Fruit fly (Drosophila melanogaster) whole organism, prepupa: ENCODE measurements around the gene CG11699.

Experiments used
- Blimp-1 ChIP-seq: fragments of 200-800 bp; sonication (Bioruptor generic); optimal IDR thresholded peaks from 3 replicates; lab custom pipeline; 2017; ENCODE audit warnings: missing biosample characterization, missing genetic modification characterization, mild to moderate bottlenecking, moderate library complexity, missing genetic modification reagents
- CG10631 ChIP-seq: fragments of 200-800 bp; sonication (Bioruptor generic); optimal IDR thresholded peaks from 2 replicates; lab custom pipeline; 2016; ENCODE audit warnings: missing biosample characterization, missing genetic modification characterization
- CG10669 ChIP-seq: fragments of 200-800 bp; sonication (Bioruptor generic); optimal IDR thresholded peaks from 3 replicates; lab custom pipeline; 2018; ENCODE audit warnings: missing biosample characterization, mild to moderate bottlenecking, missing genetic modification characterization, moderate library complexity
- CG11294 ChIP-seq: fragments of 200-800 bp; sonication (Bioruptor generic); IDR thresholded peaks from 2 replicates; pipeline ENCODE4 v1.3.6; 2022; ENCODE audit warnings: missing biosample characterization, missing genetic modification characterization
- CG11762 ChIP-seq: fragments of 200-800 bp; sonication (Bioruptor generic); optimal IDR thresholded peaks from 3 replicates; lab custom pipeline; 2016; ENCODE audit warnings: missing biosample characterization, missing genetic modification characterization; ENCODE audit not compliant: insufficient read depth
- CG15336 ChIP-seq: fragments of 200-800 bp; sonication (Bioruptor generic); IDR thresholded peaks from 2 replicates; pipeline ENCODE4 v1.3.6; 2022; ENCODE audit warnings: missing biosample characterization, missing genetic modification characterization
- CG1621 ChIP-seq: fragments of 200-800 bp; sonication (Bioruptor generic); optimal IDR thresholded peaks from 3 replicates; lab custom pipeline; 2018; ENCODE audit warnings: missing biosample characterization, mild to moderate bottlenecking, missing genetic modification characterization
- CG16779 ChIP-seq: fragments of 200-800 bp; sonication (Bioruptor generic); optimal IDR thresholded peaks from 3 replicates; lab custom pipeline; 2017; ENCODE audit warnings: missing biosample characterization, mild to moderate bottlenecking, missing genetic modification characterization
- CG31627 ChIP-seq: fragments of 200-800 bp; sonication (Bioruptor generic); optimal IDR thresholded peaks from 3 replicates; lab custom pipeline; 2016; ENCODE audit warnings: missing biosample characterization, missing genetic modification characterization
- CG32006 ChIP-seq: fragments of 200-800 bp; sonication (Bioruptor generic); optimal IDR thresholded peaks from 3 replicates; lab custom pipeline; 2017; ENCODE audit warnings: missing biosample characterization, mild to moderate bottlenecking, missing genetic modification characterization
- CG34406 ChIP-seq: fragments of 200-800 bp; sonication (Bioruptor generic); optimal IDR thresholded peaks from 3 replicates; lab custom pipeline; 2016; ENCODE audit warnings: missing biosample characterization, missing genetic modification characterization
- CG3919 ChIP-seq: fragments of 200-800 bp; sonication (Bioruptor generic); optimal IDR thresholded peaks from 3 replicates; lab custom pipeline; 2016; ENCODE audit warnings: missing biosample characterization, missing genetic modification characterization
- CG4318 ChIP-seq: fragments of 200-800 bp; sonication (Bioruptor generic); optimal IDR thresholded peaks from 3 replicates; lab custom pipeline; 2017; ENCODE audit warnings: missing biosample characterization, mild to moderate bottlenecking, missing genetic modification characterization
- CG6163 ChIP-seq: fragments of 200-800 bp; sonication (Bioruptor generic); IDR thresholded peaks from 3 replicates; pipeline ENCODE4 v1.3.6; 2022; ENCODE audit warnings: missing biosample characterization, missing genetic modification characterization
- CG6276 ChIP-seq: fragments of 200-800 bp; sonication (Bioruptor generic); optimal IDR thresholded peaks from 2 replicates; lab custom pipeline; 2017; ENCODE audit warnings: missing biosample characterization, mild to moderate bottlenecking, missing genetic modification characterization
- CG6792 ChIP-seq: fragments of 200-800 bp; sonication (Bioruptor generic); optimal IDR thresholded peaks from 3 replicates; lab custom pipeline; 2016; ENCODE audit warnings: missing biosample characterization, missing genetic modification characterization
- CG8119 ChIP-seq: fragments of 200-800 bp; sonication (Bioruptor generic); IDR thresholded peaks from 3 replicates; pipeline ENCODE4 v1.3.6; 2022; ENCODE audit warnings: missing biosample characterization, missing genetic modification characterization
- CG8319 ChIP-seq: fragments of 200-800 bp; sonication (Bioruptor generic); optimal IDR thresholded peaks from 3 replicates; lab custom pipeline; 2016; ENCODE audit warnings: missing biosample characterization, missing genetic modification characterization
- CG9139 ChIP-seq: fragments of 200-800 bp; sonication (Bioruptor generic); optimal IDR thresholded peaks from 3 replicates; lab custom pipeline; 2017; ENCODE audit warnings: missing biosample characterization, mild to moderate bottlenecking, missing genetic modification characterization
- Eip75B ChIP-seq: fragments of 200-800 bp; sonication (Bioruptor generic); optimal IDR thresholded peaks from 3 replicates; lab custom pipeline; 2016; ENCODE audit warnings: missing biosample characterization, missing genetic modification characterization
- Eip93F ChIP-seq: fragments of 200-800 bp; sonication (Bioruptor generic); optimal IDR thresholded peaks from 2 replicates; lab custom pipeline; 2016; ENCODE audit warnings: missing biosample characterization, mild to moderate bottlenecking, missing genetic modification characterization
- Ets21C ChIP-seq: fragments of 200-800 bp; sonication (Bioruptor generic); optimal IDR thresholded peaks from 3 replicates; lab custom pipeline; 2016; ENCODE audit warnings: missing biosample characterization, missing genetic modification characterization
- Ets96B ChIP-seq: fragments of 200-800 bp; optimal IDR thresholded peaks from 2 replicates; lab custom pipeline; 2019; ENCODE audit warnings: missing biosample characterization, mild to moderate bottlenecking, missing genetic modification characterization, moderate library complexity
- Gug ChIP-seq: fragments of 200-800 bp; sonication (Bioruptor generic); IDR thresholded peaks from 2 replicates; pipeline ENCODE4 v1.3.6; 2022; ENCODE audit warnings: missing biosample characterization, missing genetic modification characterization
- Hr38 ChIP-seq: sonication (Bioruptor generic); optimal IDR thresholded peaks from 2 replicates; lab custom pipeline; 2016; ENCODE audit warnings: missing biosample characterization, missing genetic modification characterization
- Hr39 ChIP-seq: fragments of 200-800 bp; sonication (Bioruptor generic); optimal IDR thresholded peaks from 2 replicates; lab custom pipeline; 2016; ENCODE audit warnings: missing biosample characterization, missing genetic modification characterization
- Hr4 ChIP-seq: fragments of 200-800 bp; sonication (Bioruptor generic); optimal IDR thresholded peaks from 3 replicates; lab custom pipeline; 2016; ENCODE audit warnings: missing biosample characterization, missing genetic modification characterization
- Lpt ChIP-seq: fragments of 200-800 bp; sonication (Bioruptor generic); optimal IDR thresholded peaks from 3 replicates; lab custom pipeline; 2016; ENCODE audit warnings: missing biosample characterization, missing genetic modification characterization
- OdsH ChIP-seq: fragments of 200-800 bp; sonication (Bioruptor generic); optimal IDR thresholded peaks from 3 replicates; lab custom pipeline; 2016; ENCODE audit warnings: missing biosample characterization, missing genetic modification characterization
- Smox ChIP-seq: fragments of 200-800 bp; sonication (Bioruptor generic); optimal IDR thresholded peaks from 3 replicates; lab custom pipeline; 2016; ENCODE audit warnings: missing biosample characterization, missing genetic modification characterization
- Sox102F ChIP-seq: fragments of 200-800 bp; sonication (Bioruptor generic); optimal IDR thresholded peaks from 2 replicates; lab custom pipeline; 2016; ENCODE audit warnings: missing biosample characterization, mild to moderate bottlenecking, missing genetic modification characterization
- Sox15 ChIP-seq: fragments of 200-800 bp; sonication (Bioruptor generic); optimal IDR thresholded peaks from 3 replicates; lab custom pipeline; 2016; ENCODE audit warnings: missing biosample characterization, missing genetic modification characterization
- acj6 ChIP-seq: fragments of 200-800 bp; sonication (Bioruptor generic); optimal IDR thresholded peaks from 3 replicates; lab custom pipeline; 2016; ENCODE audit warnings: missing biosample characterization, missing genetic modification characterization
- dsx ChIP-seq: fragments of 200-800 bp; optimal IDR thresholded peaks from 3 replicates; lab custom pipeline; 2019; ENCODE audit warnings: missing biosample characterization, mild to moderate bottlenecking, missing genetic modification characterization, moderate library complexity; ENCODE audit not compliant: poor library complexity, severe bottlenecking
- eg ChIP-seq: fragments of 200-800 bp; sonication (Bioruptor generic); IDR thresholded peaks from 3 replicates; pipeline ENCODE4 v1.3.6; 2022; ENCODE audit warnings: missing biosample characterization, missing genetic modification characterization
- esn ChIP-seq: fragments of 200-800 bp; sonication (Bioruptor generic); optimal IDR thresholded peaks from 2 replicates; lab custom pipeline; 2016; ENCODE audit warnings: missing biosample characterization, mild to moderate bottlenecking, missing genetic modification characterization, moderate library complexity
- fd85E ChIP-seq: fragments of 200-800 bp; sonication (Bioruptor generic); optimal IDR thresholded peaks from 3 replicates; lab custom pipeline; 2016; ENCODE audit warnings: missing biosample characterization, missing genetic modification characterization
- fkh ChIP-seq: fragments of 200-800 bp; sonication (Bioruptor generic); optimal IDR thresholded peaks from 3 replicates; lab custom pipeline; 2017; ENCODE audit warnings: missing biosample characterization, mild to moderate bottlenecking, missing genetic modification characterization, moderate library complexity
- lz ChIP-seq: fragments of 200-800 bp; sonication (Bioruptor generic); optimal IDR thresholded peaks from 3 replicates; lab custom pipeline; 2016; ENCODE audit warnings: missing biosample characterization, missing genetic modification characterization
- net ChIP-seq: fragments of 200-800 bp; sonication (Bioruptor generic); optimal IDR thresholded peaks from 3 replicates; lab custom pipeline; 2016; ENCODE audit warnings: missing biosample characterization, missing genetic modification characterization
- pdm3 ChIP-seq: fragments of 200-800 bp; sonication (Bioruptor generic); optimal IDR thresholded peaks from 3 replicates; lab custom pipeline; 2016; ENCODE audit warnings: missing biosample characterization, missing genetic modification characterization
- salr ChIP-seq, 2 experiments: fragments of 200-800 bp; sonication (Bioruptor generic); optimal IDR thresholded peaks; 3 replicates each; lab custom pipeline; 2016 to 2018; ENCODE audit warnings: missing biosample characterization in 2 of 2, missing genetic modification characterization in 2 of 2, mild to moderate bottlenecking in 1 of 2
- spab ChIP-seq: fragments of 200-800 bp; sonication (Bioruptor generic); optimal IDR thresholded peaks from 2 replicates; lab custom pipeline; 2017; ENCODE audit warnings: missing biosample characterization, mild to moderate bottlenecking, missing genetic modification characterization, missing genetic modification reagents
- ss ChIP-seq, 2 experiments: fragments of 200-800 bp; sonication (Bioruptor generic); optimal IDR thresholded peaks; 2 replicates in 1 of 2; 3 replicates in 1 of 2; lab custom pipeline; 2017 to 2018; ENCODE audit warnings: mild to moderate bottlenecking in 2 of 2, missing biosample characterization in 2 of 2, missing genetic modification characterization in 2 of 2, moderate library complexity in 1 of 2
- svp ChIP-seq: fragments of 200-800 bp; sonication (Bioruptor generic); peaks from one replicate; lab custom pipeline; 2016; ENCODE audit warnings: missing biosample characterization, missing genetic modification characterization
- topi ChIP-seq: fragments of 200-800 bp; sonication (Bioruptor generic); optimal IDR thresholded peaks from 3 replicates; lab custom pipeline; 2016; ENCODE audit warnings: missing biosample characterization, missing genetic modification characterization
- vri ChIP-seq: fragments of 200-800 bp; sonication (Bioruptor generic); optimal IDR thresholded peaks from 3 replicates; lab custom pipeline; 2016; ENCODE audit warnings: missing biosample characterization, mild to moderate bottlenecking, missing genetic modification characterization

The CG11699 gene

dm6 chrX:11548701-11549100 is 21.7 kb upstream of the CG11699 start (continued):
- TF ChIP-seq Eip93F (GFP tag; lab: Kevin White, UChicago) (no peak), fkh (GFP tag; lab: Kevin White, UChicago) (peak; percentile 66), Hr39 (GFP tag; lab: Kevin White, UChicago) (no peak), Gug (peak; percentile 34; the same call in 1 of the 2 replicates), Smox (GFP tag; lab: Kevin White, UChicago) (no peak), CG8119 (peak; percentile 73; the same call in 2 of the 3 replicates), CG6792 (GFP tag; lab: Kevin White, UChicago) (no peak), pdm3 (GFP tag; lab: Kevin White, UChicago) (peak; percentile 54), esn (GFP tag; lab: Kevin White, UChicago) (no peak), CG6276 (GFP tag; lab: Kevin White, UChicago) (peak; percentile 74), Lpt (peak; percentile 50), CG11294 (GFP tag; lab: Robert Waterston, UW) (no peak; the same call in 1 of the 2 replicates), CG16779 (tag; lab: Kevin White, UChicago) (peak; percentile 37), Eip75B (GFP tag; lab: Kevin White, UChicago) (peak; percentile 49), dsx (GFP tag; lab: Kevin White, UChicago) (no peak), topi (GFP tag; lab: Kevin White, UChicago) (peak; percentile 30), salr (GFP tag; optimal IDR thresholded peaks at IDR 0.05; lab: Kevin White, UChicago) (peak in 1 of 2 experiments; percentile 55)

DNA sequence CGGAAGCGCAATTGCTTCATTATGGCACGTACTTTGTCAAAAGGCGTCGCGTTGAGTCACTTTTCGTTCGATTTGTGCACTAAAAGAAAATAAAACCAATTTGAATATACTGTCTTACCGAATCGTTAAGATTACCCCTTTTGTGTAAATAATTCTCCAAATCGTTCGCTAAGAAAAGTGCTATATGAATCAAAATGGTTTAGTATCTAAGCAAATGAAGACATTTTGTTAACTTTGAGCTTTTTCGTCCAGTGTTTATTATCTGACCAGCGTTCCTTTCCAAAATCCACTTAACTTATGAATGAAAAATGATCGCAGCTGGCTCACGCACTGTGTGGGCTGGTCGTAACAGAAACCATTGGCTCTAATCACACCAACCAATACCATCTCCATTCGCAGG is 20.3 kb upstream of the CG11699 start:
- TF ChIP-seq fkh (GFP tag; lab: Kevin White, UChicago), result no peak
- peak; percentile 66 for TF ChIP-seq Hr39 (GFP tag; lab: Kevin White, UChicago)
- TF ChIP-seq fd85E (GFP tag; lab: Kevin White, UChicago), result no peak
- peak; percentile 23 for TF ChIP-seq Eip75B (GFP tag; lab: Kevin White, UChicago)
- no peak for TF ChIP-seq CG6163 (GFP tag; lab: Robert Waterston, UW)
- TF ChIP-seq eg (GFP tag; lab: Robert Waterston, UW), result no peak
- peak; percentile 33 for TF ChIP-seq OdsH (GFP tag; lab: Kevin White, UChicago)
- no peak for TF ChIP-seq CG9139 (GFP tag; lab: Kevin White, UChicago)
- no peak for TF ChIP-seq Eip93F (GFP tag; lab: Kevin White, UChicago)
- TF ChIP-seq CG1621, result no peak
- TF ChIP-seq Blimp-1 (GFP tag; lab: Kevin White, UChicago), result no peak
- peak; percentile 38 for TF ChIP-seq Sox102F (GFP tag; lab: Kevin White, UChicago)
- TF ChIP-seq Ets96B, result peak; percentile 23
- TF ChIP-seq lz, result peak; percentile 34
- no peak for TF ChIP-seq Hr38 (GFP tag; lab: Kevin White, UChicago)
- TF ChIP-seq vri (GFP tag; lab: Kevin White, UChicago), result peak; percentile 25
- TF ChIP-seq Sox15 (GFP tag; lab: Kevin White, UChicago), result no peak
- TF ChIP-seq svp (GFP tag; lab: Kevin White, UChicago), result peak; percentile 70
- TF ChIP-seq spab, result no peak
- TF ChIP-seq CG6792 (GFP tag; lab: Kevin White, UChicago), result peak; percentile 38
- peak; percentile 40 for TF ChIP-seq CG10631
- no peak for TF ChIP-seq CG34406 (GFP tag; lab: Kevin White, UChicago)
- peak; percentile 66 for TF ChIP-seq topi (GFP tag; lab: Kevin White, UChicago)
- no peak for TF ChIP-seq CG4318 (GFP tag; lab: Kevin White, UChicago)
- TF ChIP-seq CG8119, result peak; percentile 47; the same call in 1 of the 3 replicates
- no peak for TF ChIP-seq CG11294 (GFP tag; lab: Robert Waterston, UW)
- TF ChIP-seq pdm3 (GFP tag; lab: Kevin White, UChicago), result peak; percentile 49
- TF ChIP-seq CG11762 (GFP tag; lab: Kevin White, UChicago), result no peak
- no peak for TF ChIP-seq ss (GFP tag; optimal IDR thresholded peaks at IDR 0.05; lab: Kevin White, UChicago)
- peak; percentile 40 for TF ChIP-seq CG3919 (GFP tag; lab: Kevin White, UChicago)
- TF ChIP-seq dsx (GFP tag; lab: Kevin White, UChicago), result no peak
- no peak for TF ChIP-seq CG16779 (tag; lab: Kevin White, UChicago)
- TF ChIP-seq CG6276 (GFP tag; lab: Kevin White, UChicago), result no peak
- peak; percentile 12 for TF ChIP-seq Hr4 (GFP tag; lab: Kevin White, UChicago)
- peak; percentile 50 for TF ChIP-seq CG31627 (GFP tag; lab: Kevin White, UChicago)
- TF ChIP-seq Ets21C (GFP tag; lab: Kevin White, UChicago), result peak; percentile 42
- peak; percentile 17 for TF ChIP-seq CG32006 (GFP tag; lab: Kevin White, UChicago)
- TF ChIP-seq net (GFP tag; lab: Kevin White, UChicago), result peak; percentile 38
- peak; percentile 26 for TF ChIP-seq CG10669 (GFP tag; lab: Kevin White, UChicago)
- TF ChIP-seq acj6 (GFP tag; lab: Kevin White, UChicago), result peak; percentile 25
- peak; percentile 34; the same call in 1 of the 2 replicates for TF ChIP-seq CG15336 (GFP tag; lab: Robert Waterston, UW)
- no peak for TF ChIP-seq CG8319
